Fruit fly (Drosophila melanogaster): ENCODE data around the gene CG18135.

CG18135 gene

DNA sequence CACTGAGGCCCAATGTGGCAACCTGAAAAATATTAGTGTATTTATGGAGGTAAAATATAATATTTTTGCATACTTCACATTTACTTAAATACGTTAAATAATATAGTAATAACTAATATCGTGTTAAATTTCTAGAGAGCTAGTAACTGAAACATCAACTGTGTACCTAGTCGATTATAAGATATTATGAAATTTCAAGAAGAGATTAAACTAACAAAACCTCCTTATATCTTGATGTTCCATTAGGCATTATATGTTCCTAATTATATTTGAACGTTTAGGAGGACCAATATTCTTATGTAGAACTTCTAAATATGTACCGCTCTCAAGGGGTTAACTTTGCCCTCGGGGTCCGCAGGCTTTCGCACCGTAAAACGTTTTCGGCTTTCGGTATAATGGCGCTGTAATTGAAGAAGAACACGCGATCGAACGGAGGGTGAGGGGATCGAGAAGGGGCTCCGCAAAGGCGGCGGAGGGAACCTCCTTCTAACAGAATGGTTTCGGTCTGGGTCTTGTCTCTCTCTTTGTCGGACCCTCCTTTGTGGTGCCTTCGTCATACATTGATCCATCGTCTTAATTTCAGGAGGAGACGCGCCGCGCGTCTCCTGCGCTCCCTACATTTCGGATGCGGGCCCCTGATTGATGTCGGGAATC lies 48.4 kb upstream of the CG18135 start (continued):
- TF ChIP-seq Sox14 (GFP tag; optimal IDR thresholded peaks at IDR 0.05): peak; percentile 42
- TF ChIP-seq CG31627 (GFP tag; optimal IDR thresholded peaks at IDR 0.05): peak; percentile 69
- TF ChIP-seq Ets21C (GFP tag; optimal IDR thresholded peaks at IDR 0.05): peak; percentile 60
- no peak for TF ChIP-seq CG8319 (GFP tag; optimal IDR thresholded peaks at IDR 0.05)
- peak; percentile 59 for TF ChIP-seq pdm3 (GFP tag; optimal IDR thresholded peaks at IDR 0.05)
- no peak for TF ChIP-seq Lpt (GFP tag; optimal IDR thresholded peaks at IDR 0.05)
- no peak for TF ChIP-seq CG1621 (tag; optimal IDR thresholded peaks at IDR 0.05)
- peak; percentile 88 for TF ChIP-seq topi (GFP tag; optimal IDR thresholded peaks at IDR 0.05)
- peak; percentile 74 for TF ChIP-seq Blimp-1 (GFP tag; optimal IDR thresholded peaks at IDR 0.05)
- TF ChIP-seq Met (GFP tag; optimal IDR thresholded peaks at IDR 0.05): peak; percentile 90
- peak; percentile 48 for TF ChIP-seq CG11902 (GFP tag; optimal IDR thresholded peaks at IDR 0.05)
- peak; percentile 59 for TF ChIP-seq Sox15 (GFP tag; optimal IDR thresholded peaks at IDR 0.05)
- peak; percentile 82 for TF ChIP-seq acj6 (GFP tag; optimal IDR thresholded peaks at IDR 0.05)

DNA sequence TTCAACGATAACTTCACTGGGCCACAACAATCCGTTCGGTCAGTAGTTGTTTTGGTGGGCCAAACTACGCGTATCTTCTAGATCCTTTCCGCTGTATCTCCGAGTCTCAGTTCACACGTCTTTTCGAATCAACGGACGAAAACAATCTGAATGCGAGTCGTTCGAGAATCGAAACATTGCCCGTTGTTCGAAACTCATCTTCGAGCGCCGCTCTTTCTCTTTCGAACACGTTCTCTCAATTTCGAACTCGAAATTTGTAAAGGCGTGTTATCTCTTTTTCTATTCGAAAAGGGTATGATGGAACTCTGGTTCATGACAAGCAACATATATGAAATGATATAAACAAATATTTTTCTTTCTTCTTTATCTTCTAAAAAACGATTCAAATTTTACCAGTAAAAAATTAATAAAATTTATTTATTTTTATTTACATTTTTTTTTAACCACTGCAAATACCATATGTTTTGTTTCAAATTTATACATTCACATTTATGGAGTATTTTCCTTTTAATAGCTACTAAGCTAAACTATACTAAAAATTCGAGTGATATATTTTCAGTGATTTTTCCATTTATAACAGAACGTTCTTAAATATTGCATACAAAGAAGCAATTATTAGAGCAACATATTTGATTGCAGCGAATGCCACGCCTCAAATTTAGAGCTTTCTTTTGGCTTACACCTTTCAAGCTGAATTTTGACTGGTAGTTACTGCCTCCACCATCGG lies 47.4 kb upstream of the CG18135 start, which contains the start of gene nkd:
nkd (minus strand) TSS at position 151 of the 727 bp plus-strand sequence.
- peak; percentile 78 for TF ChIP-seq CG3919 (GFP tag; optimal IDR thresholded peaks at IDR 0.05)
- peak; percentile 36 for TF ChIP-seq CG11902 (GFP tag; optimal IDR thresholded peaks at IDR 0.05)
- no peak for TF ChIP-seq fd59A (GFP tag; optimal IDR thresholded peaks at IDR 0.05)
- peak; percentile 78 for TF ChIP-seq Sox102F (GFP tag; optimal IDR thresholded peaks at IDR 0.05)
- TF ChIP-seq CG6854 (GFP tag; optimal IDR thresholded peaks at IDR 0.05): peak; percentile 67
- peak; percentile 70 for TF ChIP-seq Hr39 (GFP tag; optimal IDR thresholded peaks at IDR 0.05)
- TF ChIP-seq dsx (GFP tag; optimal IDR thresholded peaks at IDR 0.05; ENCODE audit: poor library complexity, severe bottlenecking): peak; percentile 79
- TF ChIP-seq eg (GFP tag; IDR thresholded peaks at IDR 0.05): peak; percentile 95
- peak; percentile 87 for TF ChIP-seq pdm3 (GFP tag; optimal IDR thresholded peaks at IDR 0.05)
- TF ChIP-seq CG8632 (GFP tag; optimal IDR thresholded peaks at IDR 0.05): peak; percentile 90
- peak; percentile 75 for TF ChIP-seq lz (GFP tag; optimal IDR thresholded peaks at IDR 0.05)
- peak; percentile 84 for TF ChIP-seq Smox (GFP tag; optimal IDR thresholded peaks at IDR 0.05)
- peak; percentile 73 for TF ChIP-seq CG31627 (GFP tag; optimal IDR thresholded peaks at IDR 0.05)
- peak; percentile 54 for TF ChIP-seq Eip93F (GFP tag; optimal IDR thresholded peaks at IDR 0.05)
- TF ChIP-seq dac (GFP tag; optimal IDR thresholded peaks at IDR 0.05): peak; percentile 10
- TF ChIP-seq salr (GFP tag; optimal IDR thresholded peaks at IDR 0.05): peak in 1 of 2 experiments; percentile 71
- peak; percentile 39 for TF ChIP-seq Lpt (GFP tag; optimal IDR thresholded peaks at IDR 0.05)
- peak; percentile 53 for TF ChIP-seq CG6808 (GFP tag; optimal IDR thresholded peaks at IDR 0.05)
- TF ChIP-seq Eip78C (GFP tag): peak; percentile 96
- TF ChIP-seq fd85E (GFP tag; optimal IDR thresholded peaks at IDR 0.05): peak; percentile 8
- TF ChIP-seq CG3032 (tag; optimal IDR thresholded peaks at IDR 0.05): peak; percentile 80
- TF ChIP-seq CG10631 (GFP tag; optimal IDR thresholded peaks at IDR 0.05): peak; percentile 79
- no peak for TF ChIP-seq Blimp-1 (GFP tag; optimal IDR thresholded peaks at IDR 0.05)
- peak; percentile 85 for TF ChIP-seq CG34406 (GFP tag; optimal IDR thresholded peaks at IDR 0.05)
- TF ChIP-seq Hr38 (GFP tag; optimal IDR thresholded peaks at IDR 0.05): no peak
- TF ChIP-seq ss (GFP tag; optimal IDR thresholded peaks at IDR 0.05): peak; percentile 52 to 71
- TF ChIP-seq Sox15 (GFP tag; optimal IDR thresholded peaks at IDR 0.05): peak; percentile 54
- TF ChIP-seq svp (GFP tag): peak; percentile 91
- peak; percentile 81 for TF ChIP-seq Sox14 (GFP tag; optimal IDR thresholded peaks at IDR 0.05)
- TF ChIP-seq CG9139 (GFP tag; optimal IDR thresholded peaks at IDR 0.05): peak; percentile 68
- TF ChIP-seq CG11294 (GFP tag; IDR thresholded peaks at IDR 0.05): peak; percentile 70
- peak; percentile 87 for TF ChIP-seq Hr4 (GFP tag; optimal IDR thresholded peaks at IDR 0.05)
- TF ChIP-seq OdsH (GFP tag; optimal IDR thresholded peaks at IDR 0.05): peak; percentile 84
- peak; percentile 79 for TF ChIP-seq CG32006 (GFP tag; optimal IDR thresholded peaks at IDR 0.05)
- peak; percentile 92 for TF ChIP-seq CG15336 (GFP tag; IDR thresholded peaks at IDR 0.05)
- TF ChIP-seq Gug (GFP tag; IDR thresholded peaks at IDR 0.05): peak; percentile 67
- peak; percentile 61 for TF ChIP-seq CG11762 (GFP tag; optimal IDR thresholded peaks at IDR 0.05; ENCODE audit: insufficient read depth)
- TF ChIP-seq achi (GFP tag; optimal IDR thresholded peaks at IDR 0.05): peak; percentile 83
- peak; percentile 66 for TF ChIP-seq CG6276 (GFP tag; optimal IDR thresholded peaks at IDR 0.05)
- TF ChIP-seq net (GFP tag; optimal IDR thresholded peaks at IDR 0.05): peak; percentile 79
- TF ChIP-seq CG8319 (GFP tag; optimal IDR thresholded peaks at IDR 0.05): peak; percentile 63

Data from whole organism, prepupa.